Worm (Caenorhabditis elegans) whole organism, L1 larva: Measurements from ENCODE around the gene T12G3.6.

ENCODE experiments used
- ets-5 ChIP-seq: fragments of 200-800 bp; sonication (Bioruptor generic); IDR thresholded peaks from 2 replicates; pipeline ENCODE4 v1.3.6; 2022; ENCODE audit warnings: missing genetic modification characterization, missing compliant biosample characterization
- fos-1 ChIP-seq: fragments of 150-350 bp; optimal IDR thresholded peaks from 2 replicates; lab custom pipeline; 2014; ENCODE audit warnings: missing biosample characterization, missing genetic modification characterization
- lin-13 ChIP-seq: fragments of 150-350 bp; optimal IDR thresholded peaks from 2 replicates; lab custom pipeline; 2014; ENCODE audit warnings: missing biosample characterization, missing genetic modification reagents, missing genetic modification characterization
- nhr-28 ChIP-seq: fragments of 150-350 bp; optimal IDR thresholded peaks from 2 replicates; lab custom pipeline; 2014; ENCODE audit warnings: missing biosample characterization, missing genetic modification characterization
- sup-37 ChIP-seq: fragments of 200-800 bp; sonication (Bioruptor generic); optimal IDR thresholded peaks from 2 replicates; lab custom pipeline; 2018; ENCODE audit warnings: mild to moderate bottlenecking, missing genetic modification characterization, missing compliant biosample characterization
- unc-130 ChIP-seq: fragments of 150-350 bp; optimal IDR thresholded peaks from 2 replicates; lab custom pipeline; 2017; ENCODE audit warnings: missing biosample characterization, missing genetic modification characterization, inconsistent platforms
- unc-98 ChIP-seq: fragments of 200-800 bp; sonication (Bioruptor generic); IDR thresholded peaks from 2 replicates; pipeline ENCODE4 v1.3.6; 2022; ENCODE audit warnings: missing genetic modification characterization, missing compliant biosample characterization

DNA sequence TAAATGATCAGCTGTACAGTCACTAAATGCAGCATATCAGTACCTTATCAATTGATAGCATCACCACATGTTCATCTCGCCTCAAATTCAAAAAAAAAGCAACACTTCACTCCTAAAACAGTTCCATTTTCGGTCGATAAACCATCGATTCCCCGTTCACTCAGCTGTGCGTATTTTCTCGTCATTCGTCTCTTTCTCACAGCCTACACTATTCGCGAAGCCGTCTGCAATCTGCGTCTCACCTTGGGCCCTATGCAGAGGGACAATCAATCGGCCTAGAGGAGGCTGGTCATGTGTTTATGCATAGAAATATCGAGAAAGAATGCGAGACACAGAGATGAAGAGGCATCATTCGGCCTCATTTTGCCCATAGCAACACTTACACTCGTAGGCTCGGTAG is 1.3 kb upstream of the T12G3.6 start:
- TF ChIP-seq unc-130 (tag; lab: Kevin White, UChicago) (no peak), ets-5 (GFP tag; lab: Robert Waterston, UW) (no peak), lin-13 (GFP tag; lab: Kevin White, UChicago) (peak; percentile 66), fos-1 (tag; lab: Kevin White, UChicago) (peak; percentile 67), unc-98 (no peak), nhr-28 (tag; lab: Kevin White, UChicago) (no peak), sup-37 (no peak)
